Worm (Caenorhabditis elegans): Measurements from ENCODE around the gene F46C3.2.

DNA sequence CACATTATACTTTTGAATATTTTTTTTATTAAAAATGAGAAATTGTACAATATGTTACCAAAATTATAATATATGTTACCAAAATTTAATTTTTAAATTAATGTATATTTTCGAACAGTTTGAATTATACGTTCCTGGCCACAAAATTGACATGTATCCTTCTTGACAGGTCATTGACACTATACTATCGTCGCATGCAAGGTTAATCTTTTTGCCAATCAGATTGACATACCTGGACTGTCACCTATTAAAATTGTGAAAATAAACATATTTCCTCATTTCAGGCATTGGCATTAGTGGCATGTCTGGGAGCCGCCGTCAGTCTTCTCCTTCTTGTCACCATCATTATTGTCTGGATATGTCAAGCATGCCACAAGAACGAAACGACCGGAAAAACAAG lies 48.5 kb downstream of the F46C3.2 start:
- no peak for TF ChIP-seq W03F9.2 (tag; optimal IDR thresholded peaks at IDR 0.05)
- TF ChIP-seq him-1 (tag; optimal IDR thresholded peaks at IDR 0.05) = no peak
- TF ChIP-seq dao-5 (tag; optimal IDR thresholded peaks at IDR 0.05) = no peak
